Worm (Caenorhabditis elegans): ENCODE results near the gene nhr-40.

Gene nhr-40

ce11 chrX:2613077-2613476 is 19.3 kb downstream of the nhr-40 start:
- TF ChIP-seq nhr-19 (GFP tag; conservative IDR thresholded peaks at IDR 0.05) (peak; percentile 75), sox-4 (tag; optimal IDR thresholded peaks at IDR 0.05) (peak; percentile 15), ceh-82 (tag; optimal IDR thresholded peaks at IDR 0.05) (peak; percentile 11 to 60 (median 54)), nhr-47 (tag; optimal IDR thresholded peaks at IDR 0.05) (peak; percentile 83), skn-1 (tag; optimal IDR thresholded peaks at IDR 0.05) (peak; percentile 91), snu-23 (GFP tag; optimal IDR thresholded peaks at IDR 0.05) (peak; percentile 83), lin-14 (GFP tag; optimal IDR thresholded peaks at IDR 0.05) (peak; percentile 72), lin-15B (tag; optimal IDR thresholded peaks at IDR 0.05) (no peak), hlh-4 (tag; optimal IDR thresholded peaks at IDR 0.05) (no peak), nhr-71 (tag; optimal IDR thresholded peaks at IDR 0.05) (peak; percentile 78), ztf-4 (tag; optimal IDR thresholded peaks at IDR 0.05) (no peak), snpc-4 (tag; optimal IDR thresholded peaks at IDR 0.05) (no peak), lin-13 (GFP tag; optimal IDR thresholded peaks at IDR 0.05) (peak; percentile 39), fkh-10 (GFP tag; optimal IDR thresholded peaks at IDR 0.05) (no peak), egl-13 (tag; optimal IDR thresholded peaks at IDR 0.05) (peak; percentile 32), tlp-1 (tag; optimal IDR thresholded peaks at IDR 0.05) (no peak), rnt-1 (tag; optimal IDR thresholded peaks at IDR 0.05) (peak; percentile 63), nhr-90 (tag; optimal IDR thresholded peaks at IDR 0.05; ENCODE audit: poor library complexity) (peak; percentile 76), lsy-2 (tag; optimal IDR thresholded peaks at IDR 0.05) (peak; percentile 34 to 47), hlh-17 (GFP tag; optimal IDR thresholded peaks at IDR 0.05; ENCODE audit: borderline replicate concordance) (no peak), nhr-12 (tag; optimal IDR thresholded peaks at IDR 0.05) (no peak), irx-1 (tag; optimal IDR thresholded peaks at IDR 0.05) (peak; percentile 6), nhr-20 (tag; optimal IDR thresholded peaks at IDR 0.05) (peak; percentile 78), C34B4.2 (tag; optimal IDR thresholded peaks at IDR 0.05) (no peak), dsc-1 (tag; optimal IDR thresholded peaks at IDR 0.05) (peak; percentile 79), mep-1 (tag; optimal IDR thresholded peaks at IDR 0.05) (no peak), nhr-84 (tag; optimal IDR thresholded peaks at IDR 0.05) (no peak), blmp-1 (tag; optimal IDR thresholded peaks at IDR 0.05) (no peak), ces-1 (GFP tag; optimal IDR thresholded peaks at IDR 0.05) (no peak), ceh-90 (tag; optimal IDR thresholded peaks at IDR 0.05) (no peak), nhr-76 (tag; optimal IDR thresholded peaks at IDR 0.05) (no peak), unc-30 (tag; optimal IDR thresholded peaks at IDR 0.05) (no peak), alr-1 (tag; optimal IDR thresholded peaks at IDR 0.05; ENCODE audit: borderline replicate concordance) (no peak), ama-1 (optimal IDR thresholded peaks at IDR 0.05) (no peak), xbp-1 (tag; optimal IDR thresholded peaks at IDR 0.05) (peak; percentile 56), nhr-85 (tag) (peak; percentile 67), pax-3 (tag; optimal IDR thresholded peaks at IDR 0.05) (peak; percentile 52), aha-1 (tag; optimal IDR thresholded peaks at IDR 0.05) (no peak), swsn-7 (tag; optimal IDR thresholded peaks at IDR 0.05) (peak; percentile 72), ceh-8 (GFP tag; optimal IDR thresholded peaks at IDR 0.05) (no peak), nhr-11 (tag; optimal IDR thresholded peaks at IDR 0.05) (no peak), lin-39 (tag; optimal IDR thresholded peaks at IDR 0.05) (no peak), C16A3.4 (tag; optimal IDR thresholded peaks at IDR 0.05) (peak; percentile 71), hpl-2 (GFP tag; optimal IDR thresholded peaks at IDR 0.05) (no peak), pag-3 (tag; optimal IDR thresholded peaks at IDR 0.05; ENCODE audit: borderline replicate concordance, insufficient read depth) (no peak), zag-1 (tag; optimal IDR thresholded peaks at IDR 0.05) (no peak), F16B12.6 (tag; optimal IDR thresholded peaks at IDR 0.05) (no peak), aly-2 (tag; optimal IDR thresholded peaks at IDR 0.05) (no peak), fkh-8 (tag; optimal IDR thresholded peaks at IDR 0.05) (peak; percentile 74), efl-1 (optimal IDR thresholded peaks at IDR 0.05) (peak; percentile 1 to 21), efl-1 (GFP tag; optimal IDR thresholded peaks at IDR 0.05 in 1 of 2) (peak in 1 of 2 experiments; percentile 93), pqm-1 (tag; optimal IDR thresholded peaks at IDR 0.05) (no peak), zip-4 (GFP tag; optimal IDR thresholded peaks at IDR 0.05) (no peak), jun-1 (tag; optimal IDR thresholded peaks at IDR 0.05) (peak; percentile 25), ztf-11 (tag; optimal IDR thresholded peaks at IDR 0.05) (peak in 1 of 2 experiments; percentile 42)

Measured in whole organism, L1 larva.